Fruit fly (Drosophila melanogaster) S2 (cell line): Measurements from ENCODE around the gene CG3764.

Experiments used
- CG8478 ChIP-seq: fragments of >200 bp; optimal IDR thresholded peaks from 2 replicates; lab custom pipeline; 2018
- CTCF ChIP-seq, 2 experiments: fragments of >200 bp; optimal IDR thresholded peaks; 2 replicates each; lab custom pipeline; 2018

Gene CG3764

DNA sequence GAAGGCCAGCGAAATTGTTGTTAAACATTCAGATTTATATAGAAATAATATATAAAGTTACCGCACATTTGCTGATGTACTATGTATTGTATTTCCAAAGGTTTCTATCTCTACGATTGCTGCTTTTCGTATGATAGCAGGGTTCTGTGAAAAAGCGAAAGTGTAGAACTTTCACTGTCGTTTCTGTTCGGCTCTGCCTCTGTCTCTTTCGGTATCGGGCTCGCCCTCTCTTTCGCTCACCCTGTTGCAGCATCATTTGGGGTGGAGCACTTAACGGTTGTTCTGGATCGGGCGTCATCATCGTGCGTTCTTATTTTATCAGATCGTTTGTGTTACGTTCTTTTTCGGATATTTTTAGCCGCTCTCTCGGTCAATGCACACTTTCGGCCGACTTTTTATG is 20.9 kb upstream of the CG3764 start:
- TF ChIP-seq CTCF (optimal IDR thresholded peaks at IDR 0.05; lab: Kevin White, UChicago) (no peak), CG8478 (lab: Kevin White, UChicago) (no peak)

DNA sequence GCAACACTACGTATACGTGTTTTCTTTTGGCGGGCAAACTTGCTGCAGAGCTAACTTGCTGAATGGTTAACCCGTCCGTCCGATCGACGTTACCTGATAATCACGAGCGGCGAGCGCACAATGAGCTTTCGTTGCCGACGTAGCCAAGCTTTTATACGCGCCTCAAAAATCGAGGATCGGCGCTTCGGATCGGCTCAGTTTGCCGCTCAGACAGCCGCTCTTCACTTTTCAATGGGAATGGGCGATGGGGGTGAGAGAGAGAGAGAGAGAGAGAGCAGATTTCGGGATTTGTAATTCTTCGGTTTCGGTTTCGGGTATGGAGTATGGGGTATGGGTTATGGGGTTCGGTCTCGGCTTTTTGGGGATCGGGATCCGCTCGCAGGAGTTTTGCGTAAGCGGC is 19.6 kb upstream of the CG3764 start, which contains the start of gene Ilp8:
Ilp8 (minus strand) TSS at position 110 of the 400 bp plus-strand sequence.
- no peak for TF ChIP-seq CG8478 (lab: Kevin White, UChicago)
- TF ChIP-seq CTCF (optimal IDR thresholded peaks at IDR 0.05; lab: Kevin White, UChicago) = no peak

DNA sequence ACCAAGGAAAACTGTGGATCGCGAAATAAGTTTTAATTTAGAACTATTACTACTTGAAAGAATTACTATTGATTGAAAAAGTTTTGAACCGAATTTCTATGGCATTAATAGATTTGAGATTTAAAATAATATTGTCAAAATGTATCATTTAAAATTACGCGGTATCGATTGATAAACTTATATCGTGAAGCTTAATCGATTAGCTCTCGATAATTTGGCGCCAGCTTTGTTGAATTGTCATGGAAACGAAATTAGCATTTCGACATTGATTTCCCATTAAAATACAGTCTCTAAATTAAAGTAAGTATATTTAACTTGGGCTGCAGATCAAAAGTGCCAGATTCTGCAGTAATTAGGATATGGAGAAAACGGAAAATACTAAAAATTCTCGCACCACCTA is 14.9 kb upstream of the CG3764 start, which contains the start of gene CG7730:
CG7730 (plus strand) TSS at position 206 of the 400 bp plus-strand sequence.
- TF ChIP-seq CG8478 (lab: Kevin White, UChicago) = no peak
- no peak for TF ChIP-seq CTCF (optimal IDR thresholded peaks at IDR 0.05; lab: Kevin White, UChicago)

DNA sequence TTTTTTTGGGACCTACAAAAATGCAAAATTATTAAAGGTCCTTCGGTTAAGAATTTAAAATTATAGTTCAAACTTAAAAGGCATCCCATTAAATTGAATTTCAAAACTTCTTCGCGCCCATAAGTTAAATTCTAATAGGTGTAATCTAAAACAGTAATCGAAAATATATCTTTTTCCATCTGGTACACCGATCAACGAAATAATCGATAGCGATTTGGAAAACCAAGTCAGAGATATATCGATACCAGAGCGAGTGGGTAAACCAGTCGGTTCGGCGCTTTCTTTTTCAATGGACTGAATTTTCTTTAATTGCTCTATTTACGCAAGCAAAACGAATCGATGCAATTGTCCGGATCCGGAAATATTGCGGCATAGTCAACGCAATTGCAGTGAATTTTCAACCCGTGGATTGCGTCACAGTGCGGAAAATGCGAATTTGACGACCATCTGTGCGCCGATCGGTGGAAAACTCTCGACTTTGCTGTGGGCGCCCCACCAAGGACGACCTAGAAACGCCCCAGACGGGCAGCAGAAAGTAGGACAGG is 11.8 kb upstream of the CG3764 start, which contains the start of gene Fit2:
Fit2 (plus strand) TSS at position 234 of the 545 bp plus-strand sequence.
- no peak for TF ChIP-seq CTCF (optimal IDR thresholded peaks at IDR 0.05; lab: Kevin White, UChicago)
- TF ChIP-seq CG8478 (lab: Kevin White, UChicago) = no peak

DNA sequence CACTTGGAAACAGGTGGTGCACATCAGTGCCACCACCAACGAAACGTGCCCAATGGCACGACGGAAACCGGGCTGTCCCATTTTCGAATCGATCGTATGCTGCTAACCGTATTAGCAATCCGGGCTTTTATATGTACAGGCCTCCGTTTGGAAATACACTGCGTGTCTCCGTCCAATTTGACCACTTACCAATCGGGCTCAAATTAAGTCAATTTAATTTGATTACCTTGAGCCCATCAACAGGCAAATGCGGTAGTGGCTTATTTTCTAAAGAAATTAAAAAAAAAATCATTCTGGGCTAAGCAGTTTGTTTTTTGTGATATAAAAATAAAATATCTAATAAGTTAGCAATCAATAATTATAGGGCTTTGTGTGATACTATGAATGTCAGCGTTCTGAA is 11.3 kb upstream of the CG3764 start, which contains the start of gene a10:
a10 (minus strand) TSS at position 101 of the 400 bp plus-strand sequence.
- TF ChIP-seq CTCF (optimal IDR thresholded peaks at IDR 0.05; lab: Kevin White, UChicago) (no peak), CG8478 (lab: Kevin White, UChicago) (no peak)

DNA sequence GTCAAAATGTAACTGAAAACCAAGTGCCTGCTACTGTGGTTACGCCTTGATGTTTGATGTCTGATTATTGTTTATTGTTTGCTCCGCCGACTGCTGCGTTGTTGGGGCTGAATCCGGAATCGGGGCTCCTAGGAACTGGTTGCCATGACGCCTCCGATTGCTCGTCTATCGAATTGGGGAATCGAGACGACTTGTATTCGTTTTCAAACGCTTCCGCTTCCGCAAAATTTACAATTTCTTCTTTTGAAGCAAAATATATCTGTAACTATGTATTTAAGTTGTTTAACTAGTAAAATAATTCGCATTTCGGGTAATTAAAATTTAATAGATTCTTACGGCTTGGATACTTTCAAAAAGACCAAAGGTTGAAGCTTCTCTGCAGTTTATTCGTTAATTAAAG is 10.4 kb upstream of the CG3764 start, which contains the start of gene CG6652:
CG6652 (minus strand) TSS at position 101 of the 400 bp plus-strand sequence.
- TF ChIP-seq CG8478 (lab: Kevin White, UChicago) = no peak
- no peak for TF ChIP-seq CTCF (optimal IDR thresholded peaks at IDR 0.05; lab: Kevin White, UChicago)

DNA sequence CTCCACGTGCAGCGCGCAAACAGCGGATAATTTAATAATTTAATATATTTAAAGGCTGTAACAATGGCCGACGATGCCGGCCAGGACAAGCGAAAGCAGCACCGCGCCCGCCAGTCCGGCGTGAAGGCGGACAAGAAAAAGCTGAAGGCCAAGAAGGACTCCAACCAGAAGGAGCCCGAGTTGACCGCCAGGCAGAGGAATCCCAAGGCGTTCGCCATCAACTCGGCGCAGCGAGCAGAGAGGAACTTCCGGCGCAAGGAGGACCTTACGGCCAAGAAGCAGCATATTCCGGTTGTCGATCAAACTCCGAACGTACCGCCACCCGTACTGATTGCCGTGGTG is 4.2 kb upstream of the CG3764 start:
- TF ChIP-seq CG8478 (lab: Kevin White, UChicago) = no peak
- TF ChIP-seq CTCF (optimal IDR thresholded peaks at IDR 0.05; lab: Kevin White, UChicago) = no peak

DNA sequence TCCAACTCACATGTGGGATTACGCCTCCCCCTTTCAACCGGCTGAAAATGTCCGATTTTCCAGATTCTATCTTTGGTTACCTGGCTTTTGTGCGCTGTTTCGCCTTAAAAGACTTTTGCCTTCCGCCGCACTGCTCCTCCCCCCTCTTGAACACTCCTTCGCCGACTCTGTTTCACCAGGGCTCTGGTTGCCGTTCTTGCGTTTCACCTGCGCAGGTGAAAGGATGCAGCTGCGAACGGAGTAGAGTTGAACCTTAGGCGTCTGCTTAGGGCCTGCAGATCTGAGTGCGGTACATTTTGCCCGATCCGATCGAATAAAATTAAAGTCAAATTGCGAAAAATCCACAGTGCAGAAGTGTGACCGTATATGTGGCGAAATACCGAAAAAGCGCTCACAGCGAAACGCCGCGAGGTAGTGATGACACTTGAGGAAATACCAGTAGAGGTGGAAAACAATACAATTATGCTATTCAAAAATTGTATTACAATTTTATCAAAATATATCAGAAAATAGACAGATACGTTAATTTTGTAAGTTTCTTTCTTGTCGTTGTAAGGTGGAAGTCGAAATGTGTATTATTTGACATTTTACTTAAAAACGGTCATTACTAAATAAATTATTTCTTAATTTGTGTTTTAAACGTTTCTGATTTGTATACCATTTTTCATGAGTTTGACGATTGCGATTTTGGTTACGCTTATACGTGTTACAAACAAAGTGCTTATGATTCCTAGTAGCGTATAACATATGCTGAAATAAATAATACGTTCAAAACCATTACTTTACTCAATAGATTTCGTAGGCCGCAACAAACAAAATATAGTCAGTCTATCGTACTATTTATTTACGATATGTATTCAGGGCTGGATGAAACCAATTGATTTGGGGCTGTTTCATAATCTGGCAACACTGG is 3.6 kb upstream of the CG3764 start, which contains the start of the genes CG6664 and CG7728:
CG6664 (minus strand) TSS at position 518 of the 913 bp plus-strand sequence.
CG7728 (plus strand) TSS at position 874 of the 913 bp plus-strand sequence.
- TF ChIP-seq CG8478 (lab: Kevin White, UChicago) (no peak), CTCF (optimal IDR thresholded peaks at IDR 0.05; lab: Kevin White, UChicago) (no peak)

DNA sequence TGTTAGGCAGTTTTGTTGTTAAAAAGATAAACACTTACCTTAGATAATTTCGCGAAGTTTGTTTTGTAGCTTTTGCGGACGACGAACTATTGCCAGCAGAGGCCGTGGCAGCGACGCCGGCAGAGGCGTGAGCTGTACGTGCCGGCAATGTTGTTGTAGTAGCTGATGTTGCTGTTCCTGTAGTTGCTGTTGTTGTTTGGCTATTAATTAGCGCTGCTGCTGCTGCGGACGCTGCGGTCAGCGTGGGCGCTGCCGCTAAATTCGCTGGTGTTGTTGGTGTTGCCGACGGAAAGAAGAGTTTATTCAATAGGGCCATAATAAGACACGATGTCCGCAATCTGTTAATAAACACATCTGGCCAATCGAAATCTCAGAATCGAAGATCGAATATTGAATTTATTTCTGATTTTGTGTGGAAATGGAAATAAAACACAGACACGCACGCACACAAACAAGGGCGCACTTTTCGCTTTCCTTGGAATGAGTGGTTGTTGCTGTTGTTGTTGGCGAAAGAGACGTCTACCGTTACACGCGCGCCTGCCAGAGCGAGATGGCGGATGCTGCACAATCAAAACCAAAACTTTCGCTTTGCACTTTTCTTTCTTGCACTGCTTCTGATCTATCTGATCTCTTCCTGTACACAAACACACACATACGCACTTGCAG is 881 bp downstream of the CG3764 start:
- TF ChIP-seq CG8478 (lab: Kevin White, UChicago) (no peak), CTCF (optimal IDR thresholded peaks at IDR 0.05; lab: Kevin White, UChicago) (no peak)

DNA sequence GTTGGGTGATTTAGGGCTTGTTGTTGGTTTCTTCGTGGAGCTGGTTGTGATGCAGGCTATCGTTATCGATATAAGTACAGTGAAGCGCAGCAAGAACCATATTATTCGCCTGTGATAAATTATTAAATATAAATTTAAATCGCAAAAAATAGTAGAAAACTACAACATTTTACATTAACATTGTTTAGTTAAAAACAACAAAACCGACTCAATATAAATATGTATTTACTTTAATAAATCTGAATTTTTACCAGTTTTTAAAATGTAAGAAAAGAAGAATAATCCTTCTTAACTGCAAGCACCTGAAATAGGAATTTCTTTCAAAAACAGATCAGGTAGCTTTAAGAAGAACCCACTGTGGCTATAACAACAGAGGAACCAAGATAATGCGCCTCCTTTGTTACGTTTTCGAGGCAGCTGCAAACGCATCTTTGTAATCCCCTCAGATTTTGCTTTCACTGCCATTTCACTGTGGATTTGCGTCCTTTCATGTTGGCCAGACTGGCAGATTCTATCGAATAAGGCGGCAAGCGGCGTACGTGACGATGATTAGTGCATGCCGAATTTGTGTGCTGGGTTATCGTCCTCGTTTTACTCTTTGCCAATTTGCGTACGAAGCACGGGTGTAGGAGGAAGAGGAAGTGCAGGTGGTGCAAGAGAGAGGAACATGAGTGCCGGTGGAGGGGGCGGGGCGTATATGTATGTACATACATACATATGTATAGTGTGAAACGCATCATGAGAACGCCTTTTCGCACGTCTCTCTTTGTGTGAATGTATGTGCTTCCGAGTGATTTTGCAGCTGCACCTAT is 1.7 kb downstream of the CG3764 start:
- TF ChIP-seq CG8478 (lab: Kevin White, UChicago) (no peak), CTCF (optimal IDR thresholded peaks at IDR 0.05; lab: Kevin White, UChicago) (no peak)

DNA sequence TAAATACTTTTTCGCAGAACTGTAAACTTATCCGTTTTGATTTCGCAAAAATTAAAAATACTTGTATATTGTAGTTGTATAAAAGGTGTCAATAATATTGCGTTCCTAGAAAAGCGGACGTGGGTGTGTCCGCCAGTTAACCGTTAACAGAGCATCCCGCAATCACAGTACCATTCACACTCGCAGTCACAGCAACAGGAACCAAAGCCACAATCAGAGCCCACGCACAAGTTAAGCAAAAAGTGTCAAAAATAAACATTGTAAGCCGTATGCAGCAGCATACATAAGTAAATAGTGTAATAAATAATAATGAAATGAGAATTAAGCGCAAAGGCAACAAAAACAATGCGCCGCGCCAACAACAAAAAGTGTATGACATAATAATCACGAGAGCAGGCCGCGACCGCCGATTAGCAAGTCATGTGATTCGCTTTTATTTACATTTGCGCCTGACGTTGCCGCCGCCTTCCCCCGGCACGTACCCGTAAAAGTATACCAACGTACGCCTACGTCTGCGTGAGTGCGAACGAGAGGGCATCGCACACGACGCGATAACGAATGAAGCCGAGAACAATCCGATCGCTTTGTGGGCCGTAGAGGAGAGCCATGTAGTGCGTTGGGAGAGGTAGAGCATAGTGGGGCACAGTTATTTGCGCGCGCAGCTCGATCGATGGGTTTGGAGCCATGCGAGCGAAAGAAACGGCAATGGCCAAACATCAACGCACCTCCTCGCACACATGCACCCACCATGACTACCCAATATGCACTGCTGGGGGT is 2.5 kb downstream of the CG3764 start:
- TF ChIP-seq CG8478 (lab: Kevin White, UChicago) (no peak), CTCF (optimal IDR thresholded peaks at IDR 0.05; lab: Kevin White, UChicago) (no peak)

DNA sequence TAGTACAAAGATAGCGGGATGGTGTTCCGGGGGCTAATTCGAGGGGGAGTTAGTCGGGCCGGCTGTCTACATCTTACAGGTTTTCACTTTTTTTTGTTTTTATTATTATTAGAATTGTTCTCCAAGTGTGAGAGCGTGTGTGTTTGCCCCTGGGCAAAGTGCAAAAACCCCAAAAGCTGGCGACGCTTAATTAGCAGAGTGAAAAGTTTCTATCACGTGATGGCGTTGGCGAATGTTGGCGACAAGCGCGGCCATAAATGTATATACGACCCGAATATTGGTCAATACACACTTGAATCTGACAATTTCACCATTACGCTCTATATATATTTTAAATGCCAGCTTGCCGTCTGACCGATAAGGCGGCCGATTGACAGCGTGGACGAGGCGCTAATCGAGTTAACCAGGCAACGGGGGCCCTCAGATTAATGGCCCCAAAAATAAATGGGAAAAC is 3.4 kb downstream of the CG3764 start:
- TF ChIP-seq CG8478 (lab: Kevin White, UChicago) = no peak
- TF ChIP-seq CTCF (optimal IDR thresholded peaks at IDR 0.05; lab: Kevin White, UChicago) = no peak

DNA sequence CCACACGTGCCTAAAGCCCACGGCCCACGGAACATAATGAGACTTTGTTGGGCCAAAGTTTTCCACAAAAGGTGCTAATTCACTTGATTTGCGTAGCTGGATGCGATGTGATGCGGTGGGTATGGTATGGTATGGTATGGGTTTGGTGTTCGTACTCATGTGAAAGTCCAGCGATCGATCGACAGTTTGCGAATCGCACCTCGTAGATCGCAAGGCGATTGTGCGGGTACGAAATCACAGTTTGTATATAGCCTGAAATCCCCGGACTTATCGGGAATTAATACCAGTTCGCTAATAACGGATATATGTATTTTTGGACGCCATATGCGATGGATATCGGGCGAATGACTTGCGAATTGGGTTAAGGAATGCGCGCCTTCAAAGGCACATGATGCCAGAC is 4.4 kb downstream of the CG3764 start:
- TF ChIP-seq CG8478 (lab: Kevin White, UChicago) = no peak
- no peak for TF ChIP-seq CTCF (optimal IDR thresholded peaks at IDR 0.05; lab: Kevin White, UChicago)
